Fruit fly (Drosophila melanogaster): ENCODE measurements around the gene KrT95D.

DNA sequence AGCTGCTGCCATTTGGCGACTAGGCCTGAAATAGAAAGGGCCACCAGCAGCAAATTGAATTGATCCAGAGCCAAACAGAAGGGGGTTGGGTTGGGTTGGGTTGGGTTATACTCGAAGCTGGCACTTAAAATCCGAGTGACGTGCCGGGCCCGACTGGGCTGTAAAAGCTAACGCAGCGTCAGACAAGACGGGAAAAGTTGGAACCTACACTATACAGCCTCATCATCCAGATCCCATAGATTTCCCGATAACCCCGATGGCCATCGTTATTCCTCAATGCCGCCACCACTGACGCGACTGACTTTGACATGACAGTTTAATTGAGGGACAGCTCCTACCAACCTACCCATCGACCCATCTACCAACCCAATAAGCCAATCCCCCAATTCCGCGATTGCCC lies 38.3 kb upstream of the KrT95D start:
- TF ChIP-seq Snoo (tag; optimal IDR thresholded peaks at IDR 0.05) (no peak), D1 (tag; optimal IDR thresholded peaks at IDR 0.05) (no peak), CG12605 (GFP tag; IDR thresholded peaks at IDR 0.05) (no peak), Pif1B (GFP tag; optimal IDR thresholded peaks at IDR 0.05) (no peak), CG15710 (tag; optimal IDR thresholded peaks at IDR 0.05) (no peak), CG34367 (tag; optimal IDR thresholded peaks at IDR 0.05) (no peak), CG10348 (GFP tag; IDR thresholded peaks at IDR 0.05) (no peak), CG32121 (GFP tag; IDR thresholded peaks at IDR 0.05) (no peak), CG17806 (tag; optimal IDR thresholded peaks at IDR 0.05) (no peak), CG14655 (GFP tag; optimal IDR thresholded peaks at IDR 0.05) (no peak)

Data from whole organism, pupa.